Worm (Caenorhabditis elegans): Measurements from ENCODE around the gene ins-16.

The ins-16 gene

ce11 chrIII:2068248-2068647, 7.5 kb upstream of the ins-16 start, which contains the start of gene Y39A3A.3:
Gene Y39A3A.3 (minus strand): TSS chrIII:2068348.
- TF ChIP-seq nhr-85 (tag): peak; percentile 48
- no peak for TF ChIP-seq nhr-47 (tag; optimal IDR thresholded peaks at IDR 0.05)

ce11 chrIII:2060068-2060467, 689 bp downstream of the ins-16 start:
- TF ChIP-seq ztf-4 (tag; optimal IDR thresholded peaks at IDR 0.05) (no peak), isw-1 (GFP tag; IDR thresholded peaks at IDR 0.05) (no peak), nhr-19 (GFP tag; conservative IDR thresholded peaks at IDR 0.05) (no peak), nhr-12 (tag; optimal IDR thresholded peaks at IDR 0.05) (no peak), hlh-4 (tag; optimal IDR thresholded peaks at IDR 0.05) (no peak), ceh-63 (GFP tag; optimal IDR thresholded peaks at IDR 0.05) (no peak), zag-1 (tag; optimal IDR thresholded peaks at IDR 0.05) (no peak), rnt-1 (tag; optimal IDR thresholded peaks at IDR 0.05) (no peak), aha-1 (tag; optimal IDR thresholded peaks at IDR 0.05) (no peak), swsn-7 (tag; optimal IDR thresholded peaks at IDR 0.05) (no peak)

- TF ChIP-seq hpl-2 (GFP tag; optimal IDR thresholded peaks at IDR 0.05): no peak
- no peak for TF ChIP-seq efl-1 (optimal IDR thresholded peaks at IDR 0.05)
- peak in 1 of 2 experiments; percentile 78 for TF ChIP-seq efl-1 (GFP tag; optimal IDR thresholded peaks at IDR 0.05 in 1 of 2)
Observed at ce11 chrIII:2057570-2057969, 3.2 kb downstream of the ins-16 start, which contains the start of gene Y39A3A.2. Gene Y39A3A.2 (minus strand): TSS chrIII:2057670.

ce11 chrIII:2054084-2054483, 6.7 kb downstream of the ins-16 start, which contains the start of gene M01E10.3:
Gene M01E10.3 (minus strand): TSS chrIII:2054184.
- TF ChIP-seq vab-15 (tag; optimal IDR thresholded peaks at IDR 0.05) (no peak), rnt-1 (tag; optimal IDR thresholded peaks at IDR 0.05) (no peak)

- TF ChIP-seq egl-13 (tag; optimal IDR thresholded peaks at IDR 0.05): no peak
- no peak for TF ChIP-seq efl-1 (optimal IDR thresholded peaks at IDR 0.05)
- peak in 1 of 2 experiments; percentile 27 for TF ChIP-seq efl-1 (GFP tag; optimal IDR thresholded peaks at IDR 0.05 in 1 of 2)
- TF ChIP-seq dpl-1 (GFP tag; optimal IDR thresholded peaks at IDR 0.05): no peak
- no peak for TF ChIP-seq lin-35 (GFP tag; optimal IDR thresholded peaks at IDR 0.05)
- TF ChIP-seq elt-2 (tag; optimal IDR thresholded peaks at IDR 0.05): peak; percentile 87
- TF ChIP-seq pqm-1 (tag; optimal IDR thresholded peaks at IDR 0.05): peak; percentile 65
- no peak for TF ChIP-seq lin-15B (tag; optimal IDR thresholded peaks at IDR 0.05)
Observed at ce11 chrIII:2053433-2053832, 7.3 kb downstream of the ins-16 start.

- TF ChIP-seq dsc-1 (tag; optimal IDR thresholded peaks at IDR 0.05) (no peak), elt-2 (tag; optimal IDR thresholded peaks at IDR 0.05) (peak; percentile 80), tlp-1 (tag; optimal IDR thresholded peaks at IDR 0.05) (peak; percentile 27), pqm-1 (tag; optimal IDR thresholded peaks at IDR 0.05) (no peak), ceh-90 (tag; optimal IDR thresholded peaks at IDR 0.05) (no peak), aly-2 (tag; optimal IDR thresholded peaks at IDR 0.05) (no peak), nhr-90 (tag; optimal IDR thresholded peaks at IDR 0.05; ENCODE audit: poor library complexity) (no peak), Y116A8C.19 (tag; optimal IDR thresholded peaks at IDR 0.05; ENCODE audit: borderline replicate concordance) (no peak), hpl-2 (GFP tag; optimal IDR thresholded peaks at IDR 0.05) (no peak), tbx-2 (tag; optimal IDR thresholded peaks at IDR 0.05) (no peak), C16A3.4 (tag; optimal IDR thresholded peaks at IDR 0.05) (no peak), unc-86 (tag; optimal IDR thresholded peaks at IDR 0.05) (no peak), skn-1 (tag; optimal IDR thresholded peaks at IDR 0.05) (no peak), lin-39 (tag; optimal IDR thresholded peaks at IDR 0.05) (no peak)
Observed at ce11 chrIII:2050494-2050893, 10.3 kb downstream of the ins-16 start.

All from whole organism, L1 larva.